Worm (Caenorhabditis elegans): Measurements from ENCODE around the gene ran-2.

The ran-2 gene

DNA sequence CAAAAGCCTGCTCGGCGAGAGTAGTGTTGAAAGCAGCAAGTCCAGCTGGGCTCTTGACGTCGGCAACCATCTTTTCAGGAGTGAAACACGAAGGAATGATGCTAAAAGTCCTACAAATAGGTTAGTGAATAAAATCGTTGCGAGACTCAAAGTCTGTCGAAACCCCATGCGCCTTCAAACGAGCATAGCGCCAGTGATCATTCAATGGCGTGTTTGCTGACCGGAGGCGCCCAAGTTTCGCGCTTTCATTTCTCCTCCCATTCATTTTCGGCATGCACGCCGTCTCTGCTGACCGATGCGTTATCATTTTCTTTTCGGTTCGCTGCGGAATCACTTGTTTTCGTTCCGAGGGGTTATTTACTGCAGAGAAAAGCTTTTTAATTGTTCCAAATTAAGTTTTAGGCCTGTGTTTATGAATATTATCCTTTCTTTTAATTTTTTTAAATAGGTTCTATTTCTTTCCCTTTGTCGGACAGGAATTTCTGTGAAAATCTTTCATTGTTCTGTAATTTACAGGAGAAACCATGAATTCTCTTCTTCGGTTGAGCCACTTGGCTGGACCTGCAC is 39.9 kb downstream of the ran-2 start, which contains the start of the genes eef-1B.1 and aco-2 (continued):
- 0 out of 2 replicates have a peak, but pooled peaks have one; percentile 39 for TF ChIP-seq mdt-29 (GFP tag; IDR thresholded peaks at IDR 0.05)
- no peak for TF ChIP-seq spr-3 (GFP tag; optimal IDR thresholded peaks at IDR 0.05)
- no peak for TF ChIP-seq attf-4 (tag; optimal IDR thresholded peaks at IDR 0.05)
- 0 out of 2 replicates have a peak, but pooled peaks have one; percentile 49 for TF ChIP-seq saeg-2 (GFP tag; IDR thresholded peaks at IDR 0.05)
- TF ChIP-seq daf-19 (GFP tag; conservative IDR thresholded peaks at IDR 0.05) = no peak
- peak; percentile 35 for TF ChIP-seq zfp-2 (tag; optimal IDR thresholded peaks at IDR 0.05)
- peak; percentile 24 for TF ChIP-seq F49E8.2 (tag; optimal IDR thresholded peaks at IDR 0.05; ENCODE audit: borderline replicate concordance)
- peak; percentile 92 for TF ChIP-seq dpl-1 (GFP tag; optimal IDR thresholded peaks at IDR 0.05)
- no peak for TF ChIP-seq daf-12 (tag; optimal IDR thresholded peaks at IDR 0.05)
- peak; percentile 22; the same call in 1 of the 2 replicates for TF ChIP-seq tra-1 (GFP tag; IDR thresholded peaks at IDR 0.05)
- peak; percentile 76 for TF ChIP-seq zfp-3 (GFP tag; conservative IDR thresholded peaks at IDR 0.05)
- TF ChIP-seq ceh-62 (tag; optimal IDR thresholded peaks at IDR 0.05) = no peak
- TF ChIP-seq sdz-12 (GFP tag; optimal IDR thresholded peaks at IDR 0.05) = no peak
- TF ChIP-seq rbr-2 (tag; optimal IDR thresholded peaks at IDR 0.05) = peak; percentile 89
- TF ChIP-seq lin-15B (tag; optimal IDR thresholded peaks at IDR 0.05) = no peak
- TF ChIP-seq snpc-4 (tag; optimal IDR thresholded peaks at IDR 0.05) = no peak
- no peak for TF ChIP-seq lim-7 (GFP tag; IDR thresholded peaks at IDR 0.05)
- TF ChIP-seq fkh-10 (GFP tag; optimal IDR thresholded peaks at IDR 0.05) = peak; percentile 53
- no peak for TF ChIP-seq snpc-1.2 (GFP tag; IDR thresholded peaks at IDR 0.05)
- peak; percentile 88 for TF ChIP-seq nhr-102 (tag; optimal IDR thresholded peaks at IDR 0.05)
- TF ChIP-seq php-3 (GFP tag; IDR thresholded peaks at IDR 0.05) = peak; percentile 42; the same call in 1 of the 2 replicates
- TF ChIP-seq spr-1 (tag; optimal IDR thresholded peaks at IDR 0.05) = peak; percentile 72
- peak; percentile 71 for TF ChIP-seq mxl-2 (GFP tag; conservative IDR thresholded peaks at IDR 0.05)
- TF ChIP-seq vab-7 (GFP tag; IDR thresholded peaks at IDR 0.05) = 0 out of 2 replicates have a peak, but pooled peaks have one; percentile 7
- peak; percentile 81 for TF ChIP-seq ama-1 (optimal IDR thresholded peaks at IDR 0.05)
- TF ChIP-seq hmg-1.1 (GFP tag; IDR thresholded peaks at IDR 0.05) = peak; percentile 89
- peak; percentile 92 for TF ChIP-seq mxl-3 (GFP tag; optimal IDR thresholded peaks at IDR 0.05)
- peak; percentile 56 to 71 for TF ChIP-seq hif-1 (tag; optimal IDR thresholded peaks at IDR 0.05)
- peak; percentile 90 for TF ChIP-seq nhr-42 (GFP tag; IDR thresholded peaks at IDR 0.05)
- TF ChIP-seq unc-130 (GFP tag; optimal IDR thresholded peaks at IDR 0.05) = peak; percentile 13
- peak; percentile 54 for TF ChIP-seq ctbp-1 (GFP tag; IDR thresholded peaks at IDR 0.05)
- no peak for TF ChIP-seq R02D3.7 (tag; optimal IDR thresholded peaks at IDR 0.05)
- TF ChIP-seq F37D6.2 (tag; optimal IDR thresholded peaks at IDR 0.05) = peak; percentile 81
- no peak for TF ChIP-seq lin-29 (GFP tag; IDR thresholded peaks at IDR 0.05)

DNA sequence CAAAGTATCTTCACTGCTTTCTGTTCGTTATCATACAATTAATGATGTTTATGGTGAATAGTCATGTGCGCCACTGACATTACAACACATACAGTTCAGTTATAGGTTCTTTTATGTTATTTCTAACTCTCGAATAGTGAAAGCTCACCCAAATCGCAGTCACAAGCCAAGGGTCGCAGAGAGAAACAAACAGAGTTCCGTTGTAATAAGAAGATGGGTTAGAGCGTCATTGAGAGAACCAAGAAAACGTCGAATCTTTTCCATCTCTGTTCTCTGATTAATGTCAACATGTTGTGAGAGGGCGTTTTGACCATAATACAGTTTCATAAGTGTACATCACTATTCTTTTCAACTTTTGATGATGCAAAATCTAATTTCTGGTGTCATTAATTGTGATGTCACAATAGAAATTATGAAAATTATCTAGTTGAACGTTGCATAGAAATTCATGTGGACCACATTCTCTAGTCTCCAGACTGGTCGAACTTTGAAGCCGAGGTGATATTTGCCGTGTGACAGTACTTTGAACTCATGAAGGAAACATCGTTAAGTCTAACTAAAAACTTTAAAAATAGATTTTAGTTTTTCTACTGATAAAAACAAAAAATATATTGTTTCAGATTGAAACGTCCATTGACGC is 40.8 kb downstream of the ran-2 start:
- TF ChIP-seq egl-43 (GFP tag; IDR thresholded peaks at IDR 0.05) (no peak), ceh-44 (GFP tag; IDR thresholded peaks at IDR 0.05) (no peak), Y48G9A.11 (GFP tag; IDR thresholded peaks at IDR 0.05) (no peak), ceh-28 (tag; optimal IDR thresholded peaks at IDR 0.05) (no peak), mxl-2 (GFP tag; conservative IDR thresholded peaks at IDR 0.05) (no peak), mep-1 (tag; optimal IDR thresholded peaks at IDR 0.05) (peak; percentile 65), hmg-1.1 (GFP tag; IDR thresholded peaks at IDR 0.05) (no peak), ztf-11 (tag; optimal IDR thresholded peaks at IDR 0.05) (no peak), nhr-41 (GFP tag; IDR thresholded peaks at IDR 0.05) (no peak), ceh-62 (tag; optimal IDR thresholded peaks at IDR 0.05) (no peak), lsy-2 (tag; optimal IDR thresholded peaks at IDR 0.05) (peak in 1 of 2 experiments; percentile 28), pqm-1 (tag; optimal IDR thresholded peaks at IDR 0.05) (peak; percentile 6), ctbp-1 (GFP tag; IDR thresholded peaks at IDR 0.05) (0 out of 2 replicates have a peak, but pooled peaks have one; percentile 7), lim-7 (GFP tag; IDR thresholded peaks at IDR 0.05) (no peak), ama-1 (optimal IDR thresholded peaks at IDR 0.05) (peak; percentile 70), madf-5 (GFP tag; IDR thresholded peaks at IDR 0.05) (0 out of 4 replicates have a peak, but pooled peaks of 1 of the 2 experiments have one; percentile 38), rbr-2 (tag; optimal IDR thresholded peaks at IDR 0.05) (no peak), tag-97 (GFP tag; IDR thresholded peaks at IDR 0.05) (no peak), daf-19 (GFP tag; conservative IDR thresholded peaks at IDR 0.05) (no peak), T20F7.1 (GFP tag; optimal IDR thresholded peaks at IDR 0.05) (peak; percentile 17), lin-13 (GFP tag; optimal IDR thresholded peaks at IDR 0.05) (peak; percentile 12), dmd-6 (GFP tag; IDR thresholded peaks at IDR 0.05) (peak; percentile 32; the same call in 1 of the 2 replicates), fkh-10 (GFP tag; optimal IDR thresholded peaks at IDR 0.05) (no peak)
